Worm (Caenorhabditis elegans) whole organism, early embryonic: ENCODE measurements around the gene lgc-24.

Source experiments
- ama-1 ChIP-seq: fragments of 150-350 bp; optimal IDR thresholded peaks from 2 replicates; lab custom pipeline; 2014
- flt-1 ChIP-seq: fragments of 200-800 bp; sonication (Bioruptor generic); IDR thresholded peaks from 2 replicates; pipeline ENCODE4 v1.3.6; 2022; ENCODE audit warnings: missing genetic modification characterization, missing compliant biosample characterization
- sea-1 ChIP-seq: fragments of 200-800 bp; sonication (Bioruptor generic); conservative IDR thresholded peaks from 2 replicates; pipeline ENCODE4 v1.3.6; 2022; ENCODE audit warnings: missing genetic modification characterization, missing compliant biosample characterization
- tbx-11 ChIP-seq: fragments of 200-800 bp; sonication (Bioruptor generic); IDR thresholded peaks from 2 replicates; pipeline ENCODE4 v1.3.6; 2022; ENCODE audit warnings: missing genetic modification characterization, missing compliant biosample characterization

- TF ChIP-seq sea-1 (GFP tag; lab: Robert Waterston, UW) (no peak), ama-1 (lab: Kevin White, UChicago) (no peak), flt-1 (GFP tag; lab: Robert Waterston, UW) (no peak), tbx-11 (GFP tag; lab: Robert Waterston, UW) (no peak)
These were observed 30.4 kb upstream of the lgc-24 start for ce11 chrX:12037978-12038377.
